Worm (Caenorhabditis elegans): ENCODE data around the gene mrps-18C.

Gene mrps-18C

DNA sequence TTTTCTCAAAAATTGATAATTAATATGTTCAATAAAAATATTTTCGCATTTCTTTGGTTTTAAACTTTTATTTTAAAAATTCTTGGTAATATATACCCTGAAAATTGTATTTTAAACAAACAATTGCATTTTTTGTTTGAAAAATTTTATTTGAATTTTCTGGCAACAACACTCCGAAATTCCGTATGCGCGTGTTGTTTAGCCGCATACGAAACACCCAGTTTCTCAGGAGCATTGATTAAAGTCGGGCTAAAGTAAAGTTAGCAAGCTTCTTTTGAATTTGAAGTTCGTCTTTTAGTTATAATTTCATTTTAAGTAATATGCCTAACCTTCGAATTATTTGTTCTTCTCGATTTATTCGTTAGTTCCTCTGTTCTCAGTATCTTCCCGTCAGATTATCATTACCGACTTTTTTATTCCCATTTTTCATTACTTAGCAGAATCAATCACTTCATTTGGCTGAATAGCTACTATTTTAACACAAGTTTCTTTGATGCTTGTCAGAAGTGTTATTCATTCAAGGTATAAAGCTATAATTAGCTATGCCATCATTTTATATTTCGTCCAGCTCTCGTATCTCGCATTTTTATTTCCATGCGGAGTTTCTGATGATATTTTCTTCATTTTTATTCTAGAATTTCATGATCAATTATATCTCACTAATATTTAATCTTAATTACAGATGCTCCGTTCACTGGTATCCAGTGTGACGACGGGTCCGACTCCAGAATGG, at the start of gene mrps-18C:
Gene mrps-18C (plus strand): TSS at position 683 of the 733 bp plus-strand sequence.
- TF ChIP-seq F49E8.2 (tag; optimal IDR thresholded peaks at IDR 0.05; ENCODE audit: insufficient read depth) (no peak), Y79H2A.3 (GFP tag; conservative IDR thresholded peaks at IDR 0.05) (no peak), rpc-1 (optimal IDR thresholded peaks at IDR 0.05) (no peak), rpc-1 (tag; optimal IDR thresholded peaks at IDR 0.05) (no peak), efl-1 (GFP tag; optimal IDR thresholded peaks at IDR 0.05) (peak; percentile 4), attf-3 (GFP tag; conservative IDR thresholded peaks at IDR 0.05) (peak; percentile 92), Y53F4B.3 (GFP tag; IDR thresholded peaks at IDR 0.05) (no peak)

DNA sequence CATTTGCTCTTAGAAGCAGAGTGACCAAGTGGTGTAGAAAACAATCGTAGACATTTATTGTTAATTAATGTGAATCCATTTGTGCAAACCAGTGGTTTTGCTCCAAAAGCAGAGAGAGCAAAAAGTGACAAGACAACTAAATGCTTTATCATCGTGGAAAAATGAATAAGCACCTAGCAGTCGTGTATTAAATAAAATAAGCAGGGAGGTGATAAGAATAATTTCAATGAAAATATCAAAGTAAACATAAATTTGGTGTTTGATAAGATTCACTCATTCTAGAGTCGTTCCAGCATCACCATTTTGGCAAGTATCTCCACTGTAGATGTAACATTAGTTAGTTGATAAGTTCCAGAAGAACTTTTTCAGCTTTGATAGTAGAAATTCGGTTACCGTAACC, 48.1 kb upstream of the mrps-18C start, which contains the start of gene clec-6:
Gene clec-6 (minus strand): TSS at position 154 of the 400 bp plus-strand sequence.
- no peak for TF ChIP-seq akir-1 (GFP tag; optimal IDR thresholded peaks at IDR 0.05)
- peak; percentile 41 for TF ChIP-seq nhr-80 (tag; optimal IDR thresholded peaks at IDR 0.05)

DNA sequence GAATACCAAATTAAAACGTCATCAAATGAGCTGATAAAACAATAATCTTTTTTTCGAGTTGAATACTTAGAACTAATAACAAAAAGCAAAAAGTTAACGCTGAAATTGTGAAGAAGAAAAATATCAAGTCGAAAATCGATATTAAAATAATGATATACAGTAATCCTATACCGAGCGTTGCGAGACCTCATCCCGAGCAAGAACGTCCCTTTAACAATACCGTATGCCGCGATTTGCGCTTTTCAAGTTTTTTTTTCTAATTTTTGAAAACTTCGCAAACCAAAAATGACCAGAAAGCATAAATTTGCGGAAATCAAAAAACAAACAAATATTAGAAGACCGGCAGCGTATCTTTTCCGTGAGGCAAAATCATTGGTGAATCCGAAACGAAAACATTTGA, 44.4 kb upstream of the mrps-18C start, which contains the start of gene F26F4.5:
Gene F26F4.5 (minus strand): TSS at position 256 of the 400 bp plus-strand sequence.
- TF ChIP-seq T07F8.4 (tag; optimal IDR thresholded peaks at IDR 0.05) (no peak), ZK185.1 (tag; optimal IDR thresholded peaks at IDR 0.05; ENCODE audit: poor library complexity, severe bottlenecking) (no peak), tbx-9 (tag; optimal IDR thresholded peaks at IDR 0.05; ENCODE audit: borderline replicate concordance) (no peak), lsl-1 (GFP tag; optimal IDR thresholded peaks at IDR 0.05) (peak; percentile 95), ztf-18 (tag; optimal IDR thresholded peaks at IDR 0.05) (peak; percentile 21), madf-8 (GFP tag; conservative IDR thresholded peaks at IDR 0.05) (peak; percentile 72), ztf-6 (GFP tag; IDR thresholded peaks at IDR 0.05) (no peak), hmg-1.2 (GFP tag; IDR thresholded peaks at IDR 0.05) (0 out of 2 replicates have a peak, but pooled peaks have one; percentile 14), nhr-80 (tag; optimal IDR thresholded peaks at IDR 0.05) (no peak), mcd-1 (GFP tag; IDR thresholded peaks at IDR 0.05) (peak; percentile 26; the same call in 1 of the 2 replicates), F10E7.11 (tag; optimal IDR thresholded peaks at IDR 0.05) (no peak), nfya-2 (GFP tag; IDR thresholded peaks at IDR 0.05) (no peak), pbrm-1 (GFP tag; IDR thresholded peaks at IDR 0.05) (no peak), K12H6.12 (tag; optimal IDR thresholded peaks at IDR 0.05) (no peak), Y95B8A.8 (GFP tag; IDR thresholded peaks at IDR 0.05) (no peak), B0035.1 (tag; optimal IDR thresholded peaks at IDR 0.05) (no peak), sea-2 (GFP tag; IDR thresholded peaks at IDR 0.05) (no peak), akir-1 (GFP tag; optimal IDR thresholded peaks at IDR 0.05) (no peak), dox-1 (GFP tag; IDR thresholded peaks at IDR 0.05) (0 out of 2 replicates have a peak, but pooled peaks have one; percentile 8), ceh-91 (GFP tag; IDR thresholded peaks at IDR 0.05) (peak; percentile 66; the same call in 1 of the 2 replicates), lin-54 (GFP tag; optimal IDR thresholded peaks at IDR 0.05) (peak; percentile 12), xnd-1 (tag; optimal IDR thresholded peaks at IDR 0.05) (peak; percentile 84), unc-130 (GFP tag; optimal IDR thresholded peaks at IDR 0.05) (no peak), attf-5 (GFP tag; optimal IDR thresholded peaks at IDR 0.05) (no peak), F57A8.1 (GFP tag; optimal IDR thresholded peaks at IDR 0.05) (no peak), snpc-1.3 (tag; optimal IDR thresholded peaks at IDR 0.05; ENCODE audit: insufficient read depth) (no peak), F39B2.1 (GFP tag; IDR thresholded peaks at IDR 0.05) (no peak), dpff-1 (tag; optimal IDR thresholded peaks at IDR 0.05) (no peak), K11D2.4 (GFP tag; IDR thresholded peaks at IDR 0.05) (no peak), F33H1.4 (GFP tag; IDR thresholded peaks at IDR 0.05) (peak; percentile 90), tlf-1 (GFP tag; optimal IDR thresholded peaks at IDR 0.05) (no peak), cebp-1 (GFP tag; IDR thresholded peaks at IDR 0.05) (no peak), cebp-1 (tag; optimal IDR thresholded peaks at IDR 0.05) (no peak), mel-28 (tag; optimal IDR thresholded peaks at IDR 0.05; ENCODE audit: borderline replicate concordance) (no peak), ztf-22 (GFP tag; optimal IDR thresholded peaks at IDR 0.05) (no peak), madf-6 (GFP tag; IDR thresholded peaks at IDR 0.05) (peak; percentile 90)

Measured in whole organism, young adult.